Fruit fly (Drosophila melanogaster) whole organism, prepupa: ENCODE results near the gene Ssb-c31a.

ENCODE experiments used
- Blimp-1 ChIP-seq: fragments of 200-800 bp; sonication (Bioruptor generic); optimal IDR thresholded peaks from 3 replicates; lab custom pipeline; 2017; ENCODE audit warnings: missing biosample characterization, missing genetic modification characterization, mild to moderate bottlenecking, moderate library complexity, missing genetic modification reagents
- CG15336 ChIP-seq: fragments of 200-800 bp; sonication (Bioruptor generic); IDR thresholded peaks from 2 replicates; pipeline ENCODE4 v1.3.6; 2022; ENCODE audit warnings: missing biosample characterization, missing genetic modification characterization
- CG6854 ChIP-seq: fragments of 200-800 bp; sonication (Bioruptor generic); optimal IDR thresholded peaks from 2 replicates; lab custom pipeline; 2017; ENCODE audit warnings: missing biosample characterization, mild to moderate bottlenecking, missing genetic modification characterization
- Gug ChIP-seq: fragments of 200-800 bp; sonication (Bioruptor generic); IDR thresholded peaks from 2 replicates; pipeline ENCODE4 v1.3.6; 2022; ENCODE audit warnings: missing biosample characterization, missing genetic modification characterization
- Hr39 ChIP-seq: fragments of 200-800 bp; sonication (Bioruptor generic); optimal IDR thresholded peaks from 2 replicates; lab custom pipeline; 2016; ENCODE audit warnings: missing biosample characterization, missing genetic modification characterization
- Lpt ChIP-seq: fragments of 200-800 bp; sonication (Bioruptor generic); optimal IDR thresholded peaks from 3 replicates; lab custom pipeline; 2016; ENCODE audit warnings: missing biosample characterization, missing genetic modification characterization
- cyc ChIP-seq: fragments of 200-800 bp; sonication (Bioruptor generic); optimal IDR thresholded peaks from 3 replicates; lab custom pipeline; 2016; ENCODE audit warnings: missing biosample characterization, missing genetic modification characterization
- fd59A ChIP-seq: fragments of 200-800 bp; sonication (Bioruptor generic); optimal IDR thresholded peaks from 2 replicates; lab custom pipeline; 2017; ENCODE audit warnings: missing biosample characterization, mild to moderate bottlenecking, missing genetic modification characterization, missing genetic modification reagents
- net ChIP-seq: fragments of 200-800 bp; sonication (Bioruptor generic); optimal IDR thresholded peaks from 3 replicates; lab custom pipeline; 2016; ENCODE audit warnings: missing biosample characterization, missing genetic modification characterization
- salr ChIP-seq, 2 experiments: fragments of 200-800 bp; sonication (Bioruptor generic); optimal IDR thresholded peaks; 3 replicates each; lab custom pipeline; 2016 to 2018; ENCODE audit warnings: missing biosample characterization in 2 of 2, missing genetic modification characterization in 2 of 2, mild to moderate bottlenecking in 1 of 2
- ss ChIP-seq, 2 experiments: fragments of 200-800 bp; sonication (Bioruptor generic); optimal IDR thresholded peaks; 2 replicates in 1 of 2; 3 replicates in 1 of 2; lab custom pipeline; 2017 to 2018; ENCODE audit warnings: mild to moderate bottlenecking in 2 of 2, missing biosample characterization in 2 of 2, missing genetic modification characterization in 2 of 2, moderate library complexity in 1 of 2

- no peak for TF ChIP-seq CG6854 (GFP tag; lab: Kevin White, UChicago)
- TF ChIP-seq fd59A (GFP tag; lab: Kevin White, UChicago) = no peak
- no peak for TF ChIP-seq ss (GFP tag; optimal IDR thresholded peaks at IDR 0.05; lab: Kevin White, UChicago)
- TF ChIP-seq Blimp-1 (GFP tag; lab: Kevin White, UChicago) = no peak
- TF ChIP-seq salr (GFP tag; optimal IDR thresholded peaks at IDR 0.05; lab: Kevin White, UChicago) = no peak
- no peak for TF ChIP-seq Lpt (GFP tag; lab: Kevin White, UChicago)
- TF ChIP-seq cyc = no peak
- no peak for TF ChIP-seq Hr39 (GFP tag; lab: Kevin White, UChicago)
- TF ChIP-seq Gug (GFP tag; lab: Robert Waterston, UW) = no peak
- TF ChIP-seq CG15336 (GFP tag; lab: Robert Waterston, UW) = no peak
- TF ChIP-seq net (GFP tag; lab: Kevin White, UChicago) = no peak
Observed at dm6 chr2L:8198757-8199156, 12.4 kb upstream of the Ssb-c31a start, which contains the start of gene PGAP5.
